Fruit fly (Drosophila melanogaster) whole organism, embryonic: ENCODE measurements around the gene CG2652.
A peak's percentile ranks its signal among the peaks of the same experiment; 100 is the strongest.

Source experiments
- Adf1 ChIP-seq: fragments of 200-800 bp; sonication (Bioruptor generic); IDR thresholded peaks from 2 replicates; pipeline ENCODE4 v1.3.6; 2022; ENCODE audit warnings: missing biosample characterization, missing genetic modification characterization
- BEAF-32 ChIP-seq: fragments of 200-800 bp; sonication (Bioruptor generic); optimal IDR thresholded peaks from 3 replicates; lab custom pipeline; 2017; ENCODE audit warnings: missing biosample characterization, missing genetic modification characterization, mild to moderate bottlenecking, moderate library complexity, missing genetic modification reagents
- Bgb ChIP-seq: fragments of 200-800 bp; sonication (Bioruptor generic); IDR thresholded peaks from 2 replicates; pipeline ENCODE4 v1.3.6; 2022; ENCODE audit warnings: missing biosample characterization, missing genetic modification characterization; ENCODE audit not compliant: partially characterized antibody
- CG10267 ChIP-seq: fragments of 200-800 bp; sonication (Bioruptor generic); optimal IDR thresholded peaks from 2 replicates; lab custom pipeline; 2018; ENCODE audit warnings: missing biosample characterization, mild to moderate bottlenecking, missing genetic modification characterization, moderate library complexity
- CG13287 ChIP-seq: fragments of 200-800 bp; sonication (Bioruptor generic); IDR thresholded peaks from 2 replicates; pipeline ENCODE4 v1.3.6; 2022; ENCODE audit warnings: missing biosample characterization, missing genetic modification characterization; ENCODE audit not compliant: partially characterized antibody
- CG13775 ChIP-seq: fragments of 200-800 bp; sonication (Bioruptor generic); optimal IDR thresholded peaks from 3 replicates; lab custom pipeline; 2017; ENCODE audit warnings: missing biosample characterization, mild to moderate bottlenecking, missing genetic modification characterization
- CG14710 ChIP-seq: fragments of 200-800 bp; sonication (Bioruptor generic); optimal IDR thresholded peaks from 3 replicates; lab custom pipeline; 2019; ENCODE audit warnings: missing biosample characterization, mild to moderate bottlenecking, missing genetic modification characterization, moderate library complexity
- CG15073 ChIP-seq: fragments of 200-800 bp; sonication (Bioruptor generic); optimal IDR thresholded peaks from 2 replicates; lab custom pipeline; 2016; ENCODE audit warnings: missing biosample characterization, missing genetic modification characterization
- CG15514 ChIP-seq: fragments of 200-800 bp; sonication (Bioruptor generic); optimal IDR thresholded peaks from 3 replicates; lab custom pipeline; 2017; ENCODE audit warnings: missing biosample characterization, missing genetic modification characterization, mild to moderate bottlenecking, moderate library complexity, missing genetic modification reagents
- CG17186 ChIP-seq: fragments of 200-800 bp; sonication (Bioruptor generic); optimal IDR thresholded peaks from 3 replicates; lab custom pipeline; 2017; ENCODE audit warnings: missing biosample characterization, missing genetic modification reagents, missing genetic modification characterization
- CG17829 ChIP-seq: fragments of 200-800 bp; optimal IDR thresholded peaks from 2 replicates; lab custom pipeline; 2019; ENCODE audit warnings: missing biosample characterization, mild to moderate bottlenecking, missing genetic modification characterization, moderate library complexity
- CG2712 ChIP-seq: fragments of 200-800 bp; optimal IDR thresholded peaks from 3 replicates; lab custom pipeline; 2019; ENCODE audit warnings: missing biosample characterization, mild to moderate bottlenecking, missing genetic modification characterization, moderate library complexity
- CG30020 ChIP-seq: fragments of 200-800 bp; optimal IDR thresholded peaks from 2 replicates; lab custom pipeline; 2019; ENCODE audit warnings: missing biosample characterization, mild to moderate bottlenecking, missing genetic modification characterization, moderate library complexity
- CG3281 ChIP-seq: fragments of 200-800 bp; sonication (Bioruptor generic); optimal IDR thresholded peaks from 3 replicates; lab custom pipeline; 2017; ENCODE audit warnings: missing biosample characterization, mild to moderate bottlenecking, missing genetic modification characterization
- CG7987 ChIP-seq: fragments of 200-800 bp; sonication (Bioruptor generic); optimal IDR thresholded peaks from 2 replicates; lab custom pipeline; 2018; ENCODE audit warnings: missing biosample characterization, mild to moderate bottlenecking, missing genetic modification characterization, moderate library complexity
- CG8478 ChIP-seq: fragments of >200 bp; optimal IDR thresholded peaks from 2 replicates; lab custom pipeline; 2018
- CG9797 ChIP-seq: fragments of 200-800 bp; sonication (Bioruptor generic); optimal IDR thresholded peaks from 3 replicates; lab custom pipeline; 2018; ENCODE audit warnings: missing biosample characterization, mild to moderate bottlenecking, missing genetic modification characterization
- CTCF ChIP-seq: fragments of 200-800 bp; sonication (Bioruptor generic); optimal IDR thresholded peaks from 2 replicates; lab custom pipeline; 2017; ENCODE audit warnings: missing biosample characterization, mild to moderate bottlenecking, missing genetic modification characterization, moderate library complexity
- Dp ChIP-seq: fragments of 200-800 bp; sonication (Bioruptor generic); optimal IDR thresholded peaks from 2 replicates; lab custom pipeline; 2018; ENCODE audit warnings: missing biosample characterization, mild to moderate bottlenecking, missing genetic modification characterization, moderate library complexity
- Eip74EF ChIP-seq, 2 experiments: fragments of 200-800 bp in 1 of 2; fragments of >200 bp in 1 of 2; sonication (Bioruptor generic) in 1 of 2; optimal IDR thresholded peaks; 2 replicates each; lab custom pipeline; 2017 to 2019; ENCODE audit warnings: missing biosample characterization in 2 of 2, missing genetic modification characterization in 2 of 2, mild to moderate bottlenecking in 1 of 2, moderate library complexity in 1 of 2
- Ets65A ChIP-seq: fragments of 200-800 bp; sonication (Bioruptor generic); peaks from one replicate; lab custom pipeline; 2016; ENCODE audit warnings: missing biosample characterization, missing genetic modification characterization
- Lhr ChIP-seq: fragments of 200-800 bp; sonication (Bioruptor generic); optimal IDR thresholded peaks from 3 replicates; lab custom pipeline; 2017; ENCODE audit warnings: mild to moderate bottlenecking, missing biosample characterization, missing genetic modification reagents, missing genetic modification characterization
- Mrtf ChIP-seq: fragments of 200-800 bp; sonication (Bioruptor generic); IDR thresholded peaks from 3 replicates; pipeline ENCODE4 v1.3.6; 2022; ENCODE audit warnings: missing biosample characterization, missing genetic modification characterization
- Myb ChIP-seq: fragments of 200-800 bp; sonication (Bioruptor generic); optimal IDR thresholded peaks from 2 replicates; lab custom pipeline; 2016; ENCODE audit warnings: missing biosample characterization, missing genetic modification characterization
- Opbp ChIP-seq: fragments of 200-800 bp; sonication (Bioruptor generic); IDR thresholded peaks from 3 replicates; pipeline ENCODE4 v1.3.6; 2022; ENCODE audit warnings: missing biosample characterization, missing genetic modification characterization; ENCODE audit not compliant: partially characterized antibody
- PHDP ChIP-seq: fragments of 200-800 bp; sonication (Bioruptor generic); optimal IDR thresholded peaks from 3 replicates; lab custom pipeline; 2018; ENCODE audit warnings: missing biosample characterization, mild to moderate bottlenecking, missing genetic modification characterization, moderate library complexity
- Scr ChIP-seq: fragments of 200-800 bp; sonication (Bioruptor generic); IDR thresholded peaks from 2 replicates; pipeline ENCODE4 v1.3.6; 2022; ENCODE audit warnings: missing biosample characterization, missing genetic modification characterization; ENCODE audit not compliant: partially characterized antibody
- Sry-δ ChIP-seq: fragments of 200-800 bp; sonication (Bioruptor generic); optimal IDR thresholded peaks from 2 replicates; lab custom pipeline; 2016; ENCODE audit warnings: missing biosample characterization, missing genetic modification characterization
- Trl ChIP-seq, 3 experiments: fragments of >200 bp in 2 of 3; fragments of 200-800 bp in 1 of 3; sonication (Bioruptor generic) in 1 of 3; optimal IDR thresholded peaks; 2 replicates in 1 of 3; 3 replicates in 2 of 3; lab custom pipeline; 2016 to 2017; ENCODE audit warnings: missing biosample characterization in 1 of 3, missing genetic modification characterization in 1 of 3
- YL-1 ChIP-seq: fragments of 200-800 bp; sonication (Bioruptor generic); optimal IDR thresholded peaks from 3 replicates; lab custom pipeline; 2017; ENCODE audit warnings: missing biosample characterization, mild to moderate bottlenecking, missing genetic modification characterization
- bbx ChIP-seq: fragments of 200-800 bp; sonication (Bioruptor generic); IDR thresholded peaks from 2 replicates; pipeline ENCODE4 v1.3.6; 2022; ENCODE audit warnings: missing biosample characterization, missing genetic modification characterization; ENCODE audit not compliant: partially characterized antibody
- chinmo ChIP-seq: fragments of 200-800 bp; sonication (Bioruptor generic); IDR thresholded peaks from 4 replicates; pipeline ENCODE4 v1.3.6; 2022; ENCODE audit warnings: missing biosample characterization, missing genetic modification characterization; ENCODE audit not compliant: partially characterized antibody
- croc ChIP-seq: fragments of 200-800 bp; sonication (Bioruptor generic); conservative IDR thresholded peaks from 3 replicates; pipeline ENCODE4 v1.3.6; 2022; ENCODE audit warnings: missing biosample characterization, missing genetic modification characterization
- fd3F ChIP-seq: fragments of 200-800 bp; sonication (Bioruptor generic); optimal IDR thresholded peaks from 2 replicates; lab custom pipeline; 2018; ENCODE audit warnings: missing biosample characterization, mild to moderate bottlenecking, missing genetic modification characterization, moderate library complexity
- gfzf ChIP-seq: fragments of 200-800 bp; sonication (Bioruptor generic); optimal IDR thresholded peaks from 2 replicates; lab custom pipeline; 2016; ENCODE audit warnings: missing biosample characterization, mild to moderate bottlenecking, missing genetic modification characterization, moderate library complexity
- grau ChIP-seq: fragments of 200-800 bp; optimal IDR thresholded peaks from 3 replicates; lab custom pipeline; 2019; ENCODE audit warnings: missing biosample characterization, mild to moderate bottlenecking, missing genetic modification characterization, moderate library complexity
- nmo ChIP-seq: fragments of 200-800 bp; sonication (Bioruptor generic); optimal IDR thresholded peaks from 2 replicates; lab custom pipeline; 2018; ENCODE audit warnings: missing biosample characterization, mild to moderate bottlenecking, missing genetic modification characterization, moderate library complexity
- psq ChIP-seq: fragments of 200-800 bp; sonication (Bioruptor generic); optimal IDR thresholded peaks from 2 replicates; lab custom pipeline; 2017; ENCODE audit warnings: missing biosample characterization, missing genetic modification characterization
- pzg ChIP-seq: fragments of 200-800 bp; sonication (Bioruptor generic); optimal IDR thresholded peaks from 3 replicates; lab custom pipeline; 2018; ENCODE audit warnings: missing biosample characterization, mild to moderate bottlenecking, missing genetic modification characterization, moderate library complexity
- row ChIP-seq: fragments of 200-800 bp; sonication (Bioruptor generic); IDR thresholded peaks from 3 replicates; pipeline ENCODE4 v1.3.6; 2022; ENCODE audit warnings: missing biosample characterization, missing genetic modification characterization
- scrt ChIP-seq: fragments of 200-800 bp; sonication (Bioruptor generic); optimal IDR thresholded peaks from 2 replicates; lab custom pipeline; 2018; ENCODE audit warnings: missing biosample characterization, mild to moderate bottlenecking, missing genetic modification characterization, moderate library complexity
- sd ChIP-seq: fragments of 200-800 bp; sonication (Bioruptor generic); optimal IDR thresholded peaks from 3 replicates; lab custom pipeline; 2018; ENCODE audit warnings: missing biosample characterization, mild to moderate bottlenecking, missing genetic modification characterization, moderate library complexity
- tll ChIP-seq, 2 experiments: fragments of 200-800 bp in 1 of 2; fragments of >200 bp in 1 of 2; sonication (Bioruptor generic) in 1 of 2; optimal IDR thresholded peaks; 2 replicates each; lab custom pipeline; 2017 to 2019; ENCODE audit warnings: missing biosample characterization in 2 of 2, missing genetic modification characterization in 2 of 2, mild to moderate bottlenecking in 1 of 2, moderate library complexity in 1 of 2
- trem ChIP-seq: fragments of 200-800 bp; optimal IDR thresholded peaks from 3 replicates; lab custom pipeline; 2019; ENCODE audit warnings: missing biosample characterization, mild to moderate bottlenecking, missing genetic modification characterization, moderate library complexity
- unc-4 ChIP-seq: fragments of 200-800 bp; sonication (Bioruptor generic); IDR thresholded peaks from 2 replicates; pipeline ENCODE4 v1.3.6; 2022; ENCODE audit warnings: missing biosample characterization, missing genetic modification characterization; ENCODE audit not compliant: partially characterized antibody
- zen2 ChIP-seq: fragments of 200-800 bp; sonication (Bioruptor generic); IDR thresholded peaks from 3 replicates; pipeline ENCODE4 v1.3.6; 2022; ENCODE audit warnings: missing biosample characterization, missing genetic modification characterization; ENCODE audit not compliant: partially characterized antibody

CG2652 gene

DNA sequence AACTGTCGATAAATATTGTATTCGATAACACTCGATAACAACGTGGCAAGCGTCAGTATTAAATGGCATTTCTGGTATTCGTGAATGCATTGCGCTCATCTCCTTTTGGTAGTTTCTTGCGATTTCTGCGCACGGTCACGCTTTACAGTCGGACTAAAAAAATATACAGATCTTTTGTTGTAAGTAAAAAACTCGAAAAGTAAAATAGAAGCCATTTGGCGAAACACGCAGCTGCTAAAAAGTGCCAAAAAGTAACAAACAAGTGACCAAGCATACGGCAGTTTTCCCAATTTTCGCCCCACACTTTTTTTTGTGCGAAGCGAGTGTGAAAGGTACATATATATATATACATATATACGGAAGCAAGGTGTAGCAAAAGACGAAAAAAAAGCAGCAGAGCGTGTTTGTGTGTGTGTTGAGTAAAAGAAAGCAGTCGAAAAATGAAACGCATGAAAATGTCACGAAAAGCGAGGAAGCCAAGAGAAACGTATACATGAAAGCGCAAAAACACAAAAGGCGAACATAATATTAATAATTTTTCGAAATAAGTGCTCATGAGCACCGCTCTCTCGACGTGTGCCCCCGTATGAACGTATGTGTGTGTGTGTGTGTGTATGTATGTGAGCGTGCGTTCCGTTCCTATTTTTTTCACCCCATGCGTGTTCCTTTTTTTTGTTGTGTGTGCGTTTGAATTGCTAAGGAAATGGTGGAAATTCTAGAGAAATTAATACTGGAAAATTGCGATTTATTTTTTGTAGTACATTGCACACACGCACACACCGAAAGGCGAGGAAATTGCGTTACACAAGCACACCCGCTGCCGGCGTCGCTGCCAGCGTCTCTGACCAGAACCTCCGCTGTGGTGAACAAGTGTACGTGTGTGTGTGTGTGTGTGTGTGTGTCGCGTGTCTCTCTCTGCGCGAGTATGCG lies 48.6 kb downstream of the CG2652 start, which contains the start of gene sgg (continued):
- TF ChIP-seq CG10267 (tag; lab: Kevin White, UChicago): peak; percentile 37
- TF ChIP-seq zen2 (GFP tag; lab: Robert Waterston, UW): no peak
- TF ChIP-seq Lhr (GFP tag; lab: Kevin White, UChicago): peak; percentile 53
- TF ChIP-seq CG30020: peak; percentile 51
- no peak for TF ChIP-seq CG13775
- TF ChIP-seq PHDP (tag; lab: Kevin White, UChicago): no peak
- TF ChIP-seq croc: no peak
- peak; percentile 9 for TF ChIP-seq CG7987 (GFP tag; lab: Kevin White, UChicago)
- TF ChIP-seq CTCF (GFP tag; lab: Kevin White, UChicago): no peak
- peak; percentile 33 for TF ChIP-seq nmo (GFP tag; lab: Kevin White, UChicago)
- peak; percentile 85 for TF ChIP-seq pzg (GFP tag; lab: Kevin White, UChicago)
- TF ChIP-seq fd3F (GFP tag; lab: Kevin White, UChicago): no peak
- TF ChIP-seq BEAF-32 (GFP tag; lab: Kevin White, UChicago): peak; percentile 56
- no peak for TF ChIP-seq CG3281
- peak; percentile 49 for TF ChIP-seq CG13287 (GFP tag; lab: Robert Waterston, UW)
- TF ChIP-seq Sry-δ: peak; percentile 36
- TF ChIP-seq Opbp (GFP tag; lab: Robert Waterston, UW): 0 out of 3 replicates have a peak, but pooled peaks have one; percentile 17
- peak; percentile 9; the same call in 1 of the 3 replicates for TF ChIP-seq row (GFP tag; lab: Robert Waterston, UW)
- TF ChIP-seq CG8478 (lab: Kevin White, UChicago): peak; percentile 93
- peak; percentile 93 for TF ChIP-seq Myb (GFP tag; lab: Kevin White, UChicago)
- TF ChIP-seq CG17829 (tag; lab: Kevin White, UChicago): peak; percentile 6
- TF ChIP-seq grau (tag; lab: Kevin White, UChicago): peak; percentile 6
- no peak for TF ChIP-seq CG15073 (GFP tag; lab: Kevin White, UChicago)
- 0 out of 4 replicates have a peak, but pooled peaks have one; percentile 53 for TF ChIP-seq chinmo (GFP tag; lab: Robert Waterston, UW)
- peak; percentile 44 for TF ChIP-seq CG14710
- peak; percentile 51 for TF ChIP-seq Dp (GFP tag; lab: Kevin White, UChicago)
- TF ChIP-seq trem (tag; lab: Kevin White, UChicago): peak; percentile 21
- TF ChIP-seq tll (GFP tag; optimal IDR thresholded peaks at IDR 0.05; lab: Kevin White, UChicago): no peak
- peak; percentile 97 for TF ChIP-seq Adf1 (GFP tag; lab: Robert Waterston, UW)
- TF ChIP-seq sd: peak; percentile 21
- peak; percentile 31 for TF ChIP-seq psq (GFP tag; lab: Kevin White, UChicago)
- peak in 1 of 2 experiments; percentile 61 for TF ChIP-seq Trl (optimal IDR thresholded peaks at IDR 0.05; lab: Kevin White, UChicago)
- no peak for TF ChIP-seq Trl (GFP tag; optimal IDR thresholded peaks at IDR 0.05; lab: Kevin White, UChicago)
- TF ChIP-seq YL-1 (GFP tag; lab: Kevin White, UChicago): peak; percentile 65
- peak; percentile 42; the same call in 1 of the 2 replicates for TF ChIP-seq Bgb (GFP tag; lab: Robert Waterston, UW)
- peak in 1 of 2 experiments; percentile 90 for TF ChIP-seq Eip74EF (GFP tag; optimal IDR thresholded peaks at IDR 0.05; lab: Kevin White, UChicago)
- peak; percentile 22; the same call in 1 of the 2 replicates for TF ChIP-seq bbx (GFP tag; lab: Robert Waterston, UW)
- no peak for TF ChIP-seq Ets65A (GFP tag; lab: Kevin White, UChicago)
- TF ChIP-seq unc-4 (GFP tag; lab: Robert Waterston, UW): peak; percentile 29; the same call in 1 of the 2 replicates
- peak; percentile 2 for TF ChIP-seq CG2712 (tag; lab: Kevin White, UChicago)
- TF ChIP-seq CG15514: peak; percentile 60
- TF ChIP-seq Mrtf (GFP tag; lab: Robert Waterston, UW): no peak
- peak; percentile 26 for TF ChIP-seq CG17186 (GFP tag; lab: Kevin White, UChicago)
- TF ChIP-seq gfzf (GFP tag; lab: Kevin White, UChicago): peak; percentile 89
- peak; percentile 91 for TF ChIP-seq CG9797 (GFP tag; lab: Kevin White, UChicago)
- TF ChIP-seq scrt (GFP tag; lab: Kevin White, UChicago): no peak
- peak; percentile 26; the same call in 1 of the 2 replicates for TF ChIP-seq Scr (GFP tag; lab: Robert Waterston, UW)
